Fruit fly (Drosophila melanogaster) whole organism, prepupa: Measurements from ENCODE around the gene CG10660.
A peak's percentile ranks its signal among the peaks of the same experiment; 100 is the strongest.

ENCODE experiments used
- CG10669 ChIP-seq: fragments of 200-800 bp; sonication (Bioruptor generic); optimal IDR thresholded peaks from 3 replicates; lab custom pipeline; 2018; ENCODE audit warnings: missing biosample characterization, mild to moderate bottlenecking, missing genetic modification characterization, moderate library complexity
- CG11902 ChIP-seq: fragments of 200-800 bp; sonication (Bioruptor generic); optimal IDR thresholded peaks from 3 replicates; lab custom pipeline; 2016; ENCODE audit warnings: missing biosample characterization, missing genetic modification characterization
- CG15336 ChIP-seq: fragments of 200-800 bp; sonication (Bioruptor generic); IDR thresholded peaks from 2 replicates; pipeline ENCODE4 v1.3.6; 2022; ENCODE audit warnings: missing biosample characterization, missing genetic modification characterization
- CG1621 ChIP-seq: fragments of 200-800 bp; sonication (Bioruptor generic); optimal IDR thresholded peaks from 3 replicates; lab custom pipeline; 2018; ENCODE audit warnings: missing biosample characterization, mild to moderate bottlenecking, missing genetic modification characterization
- CG16779 ChIP-seq: fragments of 200-800 bp; sonication (Bioruptor generic); optimal IDR thresholded peaks from 3 replicates; lab custom pipeline; 2017; ENCODE audit warnings: missing biosample characterization, mild to moderate bottlenecking, missing genetic modification characterization
- CG3032 ChIP-seq: fragments of 200-800 bp; optimal IDR thresholded peaks from 2 replicates; lab custom pipeline; 2019; ENCODE audit warnings: missing biosample characterization, mild to moderate bottlenecking, missing genetic modification characterization, moderate library complexity
- CG31627 ChIP-seq: fragments of 200-800 bp; sonication (Bioruptor generic); optimal IDR thresholded peaks from 3 replicates; lab custom pipeline; 2016; ENCODE audit warnings: missing biosample characterization, missing genetic modification characterization
- CG34406 ChIP-seq: fragments of 200-800 bp; sonication (Bioruptor generic); optimal IDR thresholded peaks from 3 replicates; lab custom pipeline; 2016; ENCODE audit warnings: missing biosample characterization, missing genetic modification characterization
- CG6163 ChIP-seq: fragments of 200-800 bp; sonication (Bioruptor generic); IDR thresholded peaks from 3 replicates; pipeline ENCODE4 v1.3.6; 2022; ENCODE audit warnings: missing biosample characterization, missing genetic modification characterization
- CG6276 ChIP-seq: fragments of 200-800 bp; sonication (Bioruptor generic); optimal IDR thresholded peaks from 2 replicates; lab custom pipeline; 2017; ENCODE audit warnings: missing biosample characterization, mild to moderate bottlenecking, missing genetic modification characterization
- CG6792 ChIP-seq: fragments of 200-800 bp; sonication (Bioruptor generic); optimal IDR thresholded peaks from 3 replicates; lab custom pipeline; 2016; ENCODE audit warnings: missing biosample characterization, missing genetic modification characterization
- CG6808 ChIP-seq: fragments of 200-800 bp; sonication (Bioruptor generic); optimal IDR thresholded peaks from 3 replicates; lab custom pipeline; 2017; ENCODE audit warnings: missing biosample characterization, missing genetic modification characterization, mild to moderate bottlenecking, moderate library complexity, missing genetic modification reagents
- CG8632 ChIP-seq: fragments of 200-800 bp; sonication (Bioruptor generic); optimal IDR thresholded peaks from 3 replicates; lab custom pipeline; 2016; ENCODE audit warnings: missing biosample characterization, missing genetic modification characterization
- Eip75B ChIP-seq: fragments of 200-800 bp; sonication (Bioruptor generic); optimal IDR thresholded peaks from 3 replicates; lab custom pipeline; 2016; ENCODE audit warnings: missing biosample characterization, missing genetic modification characterization
- Eip78C ChIP-seq: fragments of 200-800 bp; sonication (Bioruptor generic); peaks from one replicate; lab custom pipeline; 2016; ENCODE audit warnings: missing biosample characterization, missing genetic modification characterization
- Ets21C ChIP-seq: fragments of 200-800 bp; sonication (Bioruptor generic); optimal IDR thresholded peaks from 3 replicates; lab custom pipeline; 2016; ENCODE audit warnings: missing biosample characterization, missing genetic modification characterization
- Gug ChIP-seq: fragments of 200-800 bp; sonication (Bioruptor generic); IDR thresholded peaks from 2 replicates; pipeline ENCODE4 v1.3.6; 2022; ENCODE audit warnings: missing biosample characterization, missing genetic modification characterization
- Hr4 ChIP-seq: fragments of 200-800 bp; sonication (Bioruptor generic); optimal IDR thresholded peaks from 3 replicates; lab custom pipeline; 2016; ENCODE audit warnings: missing biosample characterization, missing genetic modification characterization
- Smox ChIP-seq: fragments of 200-800 bp; sonication (Bioruptor generic); optimal IDR thresholded peaks from 3 replicates; lab custom pipeline; 2016; ENCODE audit warnings: missing biosample characterization, missing genetic modification characterization
- Sox14 ChIP-seq: fragments of 200-800 bp; sonication (Bioruptor generic); optimal IDR thresholded peaks from 3 replicates; lab custom pipeline; 2016; ENCODE audit warnings: missing biosample characterization, missing genetic modification characterization
- achi ChIP-seq: fragments of 200-800 bp; sonication (Bioruptor generic); optimal IDR thresholded peaks from 3 replicates; lab custom pipeline; 2016; ENCODE audit warnings: missing biosample characterization, missing genetic modification characterization
- acj6 ChIP-seq: fragments of 200-800 bp; sonication (Bioruptor generic); optimal IDR thresholded peaks from 3 replicates; lab custom pipeline; 2016; ENCODE audit warnings: missing biosample characterization, missing genetic modification characterization
- cyc ChIP-seq: fragments of 200-800 bp; sonication (Bioruptor generic); optimal IDR thresholded peaks from 3 replicates; lab custom pipeline; 2016; ENCODE audit warnings: missing biosample characterization, missing genetic modification characterization
- dac ChIP-seq: fragments of 200-800 bp; sonication (Bioruptor generic); optimal IDR thresholded peaks from 2 replicates; lab custom pipeline; 2017; ENCODE audit warnings: missing biosample characterization, mild to moderate bottlenecking, missing genetic modification characterization
- eg ChIP-seq: fragments of 200-800 bp; sonication (Bioruptor generic); IDR thresholded peaks from 3 replicates; pipeline ENCODE4 v1.3.6; 2022; ENCODE audit warnings: missing biosample characterization, missing genetic modification characterization
- esn ChIP-seq: fragments of 200-800 bp; sonication (Bioruptor generic); optimal IDR thresholded peaks from 2 replicates; lab custom pipeline; 2016; ENCODE audit warnings: missing biosample characterization, mild to moderate bottlenecking, missing genetic modification characterization, moderate library complexity
- fd59A ChIP-seq: fragments of 200-800 bp; sonication (Bioruptor generic); optimal IDR thresholded peaks from 2 replicates; lab custom pipeline; 2017; ENCODE audit warnings: missing biosample characterization, mild to moderate bottlenecking, missing genetic modification characterization, missing genetic modification reagents
- fd85E ChIP-seq: fragments of 200-800 bp; sonication (Bioruptor generic); optimal IDR thresholded peaks from 3 replicates; lab custom pipeline; 2016; ENCODE audit warnings: missing biosample characterization, missing genetic modification characterization
- fkh ChIP-seq: fragments of 200-800 bp; sonication (Bioruptor generic); optimal IDR thresholded peaks from 3 replicates; lab custom pipeline; 2017; ENCODE audit warnings: missing biosample characterization, mild to moderate bottlenecking, missing genetic modification characterization, moderate library complexity
- lz ChIP-seq: fragments of 200-800 bp; sonication (Bioruptor generic); optimal IDR thresholded peaks from 3 replicates; lab custom pipeline; 2016; ENCODE audit warnings: missing biosample characterization, missing genetic modification characterization
- net ChIP-seq: fragments of 200-800 bp; sonication (Bioruptor generic); optimal IDR thresholded peaks from 3 replicates; lab custom pipeline; 2016; ENCODE audit warnings: missing biosample characterization, missing genetic modification characterization
- salr ChIP-seq, 2 experiments: fragments of 200-800 bp; sonication (Bioruptor generic); optimal IDR thresholded peaks; 3 replicates each; lab custom pipeline; 2016 to 2018; ENCODE audit warnings: missing biosample characterization in 2 of 2, missing genetic modification characterization in 2 of 2, mild to moderate bottlenecking in 1 of 2
- spab ChIP-seq: fragments of 200-800 bp; sonication (Bioruptor generic); optimal IDR thresholded peaks from 2 replicates; lab custom pipeline; 2017; ENCODE audit warnings: missing biosample characterization, mild to moderate bottlenecking, missing genetic modification characterization, missing genetic modification reagents
- ss ChIP-seq, 2 experiments: fragments of 200-800 bp; sonication (Bioruptor generic); optimal IDR thresholded peaks; 2 replicates in 1 of 2; 3 replicates in 1 of 2; lab custom pipeline; 2017 to 2018; ENCODE audit warnings: mild to moderate bottlenecking in 2 of 2, missing biosample characterization in 2 of 2, missing genetic modification characterization in 2 of 2, moderate library complexity in 1 of 2
- topi ChIP-seq: fragments of 200-800 bp; sonication (Bioruptor generic); optimal IDR thresholded peaks from 3 replicates; lab custom pipeline; 2016; ENCODE audit warnings: missing biosample characterization, missing genetic modification characterization
- vri ChIP-seq: fragments of 200-800 bp; sonication (Bioruptor generic); optimal IDR thresholded peaks from 3 replicates; lab custom pipeline; 2016; ENCODE audit warnings: missing biosample characterization, mild to moderate bottlenecking, missing genetic modification characterization

The CG10660 gene

DNA sequence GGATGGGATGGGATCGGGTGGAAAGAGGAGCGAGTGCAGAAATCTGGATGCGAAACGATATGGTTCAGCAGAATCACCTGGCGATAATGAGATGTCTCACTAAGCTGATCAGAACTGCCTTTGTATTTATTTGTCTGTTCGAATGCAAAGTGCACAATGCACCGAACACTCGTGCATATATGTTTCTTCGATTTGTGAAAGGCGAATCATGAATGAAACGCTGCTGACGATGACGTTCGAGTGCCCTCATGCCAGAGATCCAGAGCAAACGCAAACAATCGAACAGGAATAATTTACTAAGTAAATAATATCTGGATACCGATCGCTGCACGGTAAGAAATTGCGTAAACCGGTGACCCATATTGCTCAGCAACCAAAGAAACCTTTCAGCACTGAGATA lies 20.8 kb downstream of the CG10660 start, which contains the start of gene CG32102:
Gene CG32102, minus strand, starts transcription at position 101 of the 400 bp plus-strand sequence.
- TF ChIP-seq esn (GFP tag; lab: Kevin White, UChicago) = no peak
- no peak for TF ChIP-seq lz (GFP tag; lab: Kevin White, UChicago)
- TF ChIP-seq dac (GFP tag; lab: Kevin White, UChicago) = no peak
- no peak for TF ChIP-seq eg (GFP tag; lab: Robert Waterston, UW)
- no peak for TF ChIP-seq spab (GFP tag; lab: Kevin White, UChicago)
- TF ChIP-seq CG10669 = no peak
- no peak for TF ChIP-seq CG34406 (GFP tag; lab: Kevin White, UChicago)
- TF ChIP-seq CG1621 (tag; lab: Kevin White, UChicago) = no peak
- TF ChIP-seq Smox (GFP tag; lab: Kevin White, UChicago) = no peak
- TF ChIP-seq Sox14 (GFP tag; lab: Kevin White, UChicago) = no peak
- TF ChIP-seq fd85E (GFP tag; lab: Kevin White, UChicago) = no peak
- TF ChIP-seq CG31627 (GFP tag; lab: Kevin White, UChicago) = no peak
- no peak for TF ChIP-seq fd59A
- TF ChIP-seq CG6792 = no peak

DNA sequence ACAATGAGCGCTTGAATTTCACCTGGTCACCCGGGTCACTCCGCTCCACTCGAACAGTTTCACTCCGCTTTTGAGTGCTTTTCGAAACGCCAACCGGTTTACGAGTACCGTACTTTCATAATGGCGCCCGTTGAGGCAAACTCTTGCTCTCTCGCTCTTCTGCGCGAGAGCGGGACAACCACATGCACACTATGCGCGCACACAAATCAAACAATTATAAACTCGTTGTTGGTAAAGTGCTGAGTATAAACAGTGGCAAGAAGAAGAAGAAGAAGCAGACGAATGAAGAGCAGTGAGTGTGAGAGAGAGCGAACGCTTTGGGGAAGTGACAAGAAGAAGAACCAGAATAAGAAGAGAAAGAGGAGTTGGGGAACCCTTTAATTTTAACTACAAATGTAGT lies 22.5 kb downstream of the CG10660 start, which contains the start of gene eyg:
Gene eyg, minus strand, starts transcription at position 6 of the 400 bp plus-strand sequence.
- TF ChIP-seq CG8632 (GFP tag; lab: Kevin White, UChicago) (peak; percentile 12), dac (GFP tag; lab: Kevin White, UChicago) (no peak), ss (GFP tag; optimal IDR thresholded peaks at IDR 0.05; lab: Kevin White, UChicago) (no peak), esn (GFP tag; lab: Kevin White, UChicago) (peak; percentile 22), Eip78C (GFP tag; lab: Kevin White, UChicago) (peak; percentile 37), fkh (peak; percentile 100), CG6792 (peak; percentile 9), salr (GFP tag; optimal IDR thresholded peaks at IDR 0.05; lab: Kevin White, UChicago) (peak in 1 of 2 experiments; percentile 38), CG6276 (no peak), CG34406 (GFP tag; lab: Kevin White, UChicago) (no peak), Eip75B (no peak), CG6808 (GFP tag; lab: Kevin White, UChicago) (no peak), CG3032 (no peak), Sox14 (GFP tag; lab: Kevin White, UChicago) (no peak), fd59A (no peak), fd85E (GFP tag; lab: Kevin White, UChicago) (no peak), vri (GFP tag; lab: Kevin White, UChicago) (no peak)

DNA sequence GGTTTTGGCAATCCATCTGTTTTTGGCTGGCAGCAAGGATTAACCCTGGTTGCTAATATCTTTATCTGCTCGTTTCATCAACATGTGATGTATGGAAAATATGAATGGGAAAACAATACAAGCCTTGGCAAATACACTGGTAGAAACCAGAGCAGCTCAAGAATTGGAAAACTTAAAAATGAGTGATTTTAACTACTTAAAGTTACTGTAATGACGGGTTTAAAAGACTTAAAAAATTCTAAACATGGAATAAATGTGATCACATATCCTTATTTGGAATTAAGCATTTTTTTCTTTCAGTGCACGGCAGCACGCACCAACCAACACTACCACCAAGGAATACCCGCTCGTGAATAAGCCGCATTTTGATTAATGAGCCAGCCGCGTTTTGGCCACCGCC lies 25.2 kb downstream of the CG10660 start:
- no peak for TF ChIP-seq CG6808 (GFP tag; lab: Kevin White, UChicago)
- peak; percentile 47 for TF ChIP-seq cyc (GFP tag; lab: Kevin White, UChicago)
- no peak for TF ChIP-seq CG31627 (GFP tag; lab: Kevin White, UChicago)
- TF ChIP-seq Ets21C (GFP tag; lab: Kevin White, UChicago) = no peak
- TF ChIP-seq Eip78C (GFP tag; lab: Kevin White, UChicago) = peak; percentile 64
- no peak for TF ChIP-seq CG11902 (GFP tag; lab: Kevin White, UChicago)
- no peak for TF ChIP-seq Hr4 (GFP tag; lab: Kevin White, UChicago)
- peak; percentile 31 for TF ChIP-seq topi
- TF ChIP-seq fd85E (GFP tag; lab: Kevin White, UChicago) = no peak
- no peak for TF ChIP-seq CG6163 (GFP tag; lab: Robert Waterston, UW)
- no peak for TF ChIP-seq CG10669
- TF ChIP-seq acj6 (GFP tag; lab: Kevin White, UChicago) = no peak
- no peak for TF ChIP-seq achi (GFP tag; lab: Kevin White, UChicago)
- TF ChIP-seq net (GFP tag; lab: Kevin White, UChicago) = no peak
- no peak for TF ChIP-seq Gug
- TF ChIP-seq CG15336 (GFP tag; lab: Robert Waterston, UW) = no peak
- TF ChIP-seq fkh = no peak
- TF ChIP-seq CG16779 (tag; lab: Kevin White, UChicago) = no peak
- TF ChIP-seq, all 60 proteins: peak for 3
